Fruit fly (Drosophila melanogaster): ENCODE data around the gene CG3081.

Gene CG3081

DNA sequence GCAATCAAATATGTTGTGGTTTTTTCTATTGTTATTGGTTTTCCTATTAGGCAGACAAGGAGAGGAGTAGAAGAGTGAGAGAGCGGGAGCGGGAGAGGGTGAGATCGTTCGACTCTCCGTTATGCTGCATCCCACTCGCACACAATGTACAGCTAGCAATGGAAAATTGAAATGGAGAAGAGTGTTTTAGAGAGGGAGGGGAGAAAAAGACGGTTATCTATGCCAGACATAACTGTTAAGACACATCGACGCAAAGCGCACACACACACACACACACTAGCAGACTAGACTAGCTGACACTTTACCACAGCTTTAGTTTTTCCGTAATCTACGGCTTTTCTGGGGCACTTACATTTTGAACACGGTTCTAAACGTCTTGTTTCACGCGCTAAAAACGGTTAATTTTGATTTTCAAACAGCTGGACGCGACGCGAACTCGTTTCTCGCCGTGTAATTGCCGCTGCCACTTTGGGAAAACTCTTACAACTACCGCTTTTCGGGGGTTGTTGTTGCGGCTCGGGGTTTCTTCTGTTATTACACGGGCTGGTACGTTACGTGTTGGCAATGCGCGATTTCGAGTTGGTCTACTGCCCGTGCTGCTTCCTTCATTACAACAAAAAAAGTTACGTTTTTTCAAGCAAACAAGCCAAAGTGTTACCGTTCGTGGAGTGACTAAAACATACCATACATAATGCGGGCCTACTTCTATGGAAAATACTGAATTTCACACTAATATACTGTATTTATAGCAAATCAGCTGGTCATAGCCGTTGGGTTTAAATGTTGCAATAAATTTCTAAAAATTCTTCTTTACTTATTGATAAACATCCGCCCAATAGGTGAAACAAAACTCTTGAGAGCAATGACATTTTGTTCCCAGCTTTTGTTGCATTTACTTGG lies 35.4 kb upstream of the CG3081 start, which contains the start of gene fzr (continued):
- TF ChIP-seq CG14667 (GFP tag; IDR thresholded peaks at IDR 0.05) (no peak), Side (GFP tag; optimal IDR thresholded peaks at IDR 0.05) (no peak)

DNA sequence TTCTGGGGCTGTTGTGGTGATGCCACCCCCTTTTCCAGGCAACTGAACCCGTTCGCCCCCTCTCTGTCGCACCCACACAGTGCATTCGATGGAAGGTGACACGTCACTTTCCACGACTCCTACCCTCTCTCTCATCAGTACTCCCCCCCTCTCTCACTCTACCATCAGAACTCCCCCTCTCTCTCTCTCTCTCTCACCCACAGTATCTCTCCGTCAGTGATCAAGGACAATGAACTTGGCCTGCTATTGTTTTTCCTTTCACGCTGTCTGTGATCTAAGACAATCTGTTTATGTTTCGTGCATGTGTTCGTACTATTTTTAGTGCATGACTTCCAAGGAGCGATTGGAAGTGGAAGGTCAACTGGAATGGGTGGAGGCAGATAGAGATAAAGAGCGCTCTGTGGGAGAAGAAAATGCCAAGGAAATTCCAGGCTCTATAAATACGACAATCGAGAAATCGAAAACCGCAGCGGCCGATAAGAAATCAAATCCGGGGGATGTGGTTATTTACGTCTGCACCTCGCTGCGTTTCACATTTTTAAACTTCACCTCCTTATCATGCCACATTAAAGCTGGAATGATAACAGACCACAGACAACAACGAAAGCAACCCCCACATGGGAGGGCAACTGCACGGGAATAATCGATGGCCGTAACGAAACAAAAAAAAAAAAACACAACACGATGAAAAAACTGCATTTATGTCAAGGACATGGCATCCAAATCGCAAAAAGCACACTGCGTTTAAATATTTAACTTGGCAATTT lies 34.5 kb upstream of the CG3081 start:
- TF ChIP-seq E2f1 (GFP tag; IDR thresholded peaks at IDR 0.05) (no peak), sens (GFP tag) (peak; percentile 48), twi (tag; optimal IDR thresholded peaks at IDR 0.05) (peak; percentile 77), Med (GFP tag) (peak; percentile 32), onecut (GFP tag; IDR thresholded peaks at IDR 0.05) (peak; percentile 85), D (optimal IDR thresholded peaks at IDR 0.05) (peak; percentile 58), D (GFP tag; optimal IDR thresholded peaks at IDR 0.05) (no peak), CG9727 (GFP tag; optimal IDR thresholded peaks at IDR 0.05) (no peak), Xbp1 (GFP tag; optimal IDR thresholded peaks at IDR 0.05) (peak; percentile 9), CG1832 (GFP tag; optimal IDR thresholded peaks at IDR 0.05) (peak; percentile 64), ssp (GFP tag; IDR thresholded peaks at IDR 0.05) (no peak), sd (tag; optimal IDR thresholded peaks at IDR 0.05) (peak; percentile 49), Trl (optimal IDR thresholded peaks at IDR 0.05) (peak in 1 of 2 experiments; percentile 66), Trl (GFP tag; optimal IDR thresholded peaks at IDR 0.05) (no peak), chm (GFP tag; IDR thresholded peaks at IDR 0.05) (0 out of 2 replicates have a peak, but pooled peaks have one; percentile 7), CG10274 (GFP tag; optimal IDR thresholded peaks at IDR 0.05) (no peak), NfI (GFP tag; optimal IDR thresholded peaks at IDR 0.05) (no peak), sqz (GFP tag; optimal IDR thresholded peaks at IDR 0.05) (peak; percentile 51), Kr (GFP tag; optimal IDR thresholded peaks at IDR 0.05) (peak; percentile 45), CG2199 (GFP tag; IDR thresholded peaks at IDR 0.05) (no peak), crol (GFP tag; IDR thresholded peaks at IDR 0.05) (peak; percentile 95), pros (GFP tag; optimal IDR thresholded peaks at IDR 0.05) (peak; percentile 95), chinmo (GFP tag; IDR thresholded peaks at IDR 0.05; ENCODE audit: partially characterized antibody) (0 out of 4 replicates have a peak, but pooled peaks have one; percentile 26), Tbp (GFP tag; optimal IDR thresholded peaks at IDR 0.05) (no peak)

DNA sequence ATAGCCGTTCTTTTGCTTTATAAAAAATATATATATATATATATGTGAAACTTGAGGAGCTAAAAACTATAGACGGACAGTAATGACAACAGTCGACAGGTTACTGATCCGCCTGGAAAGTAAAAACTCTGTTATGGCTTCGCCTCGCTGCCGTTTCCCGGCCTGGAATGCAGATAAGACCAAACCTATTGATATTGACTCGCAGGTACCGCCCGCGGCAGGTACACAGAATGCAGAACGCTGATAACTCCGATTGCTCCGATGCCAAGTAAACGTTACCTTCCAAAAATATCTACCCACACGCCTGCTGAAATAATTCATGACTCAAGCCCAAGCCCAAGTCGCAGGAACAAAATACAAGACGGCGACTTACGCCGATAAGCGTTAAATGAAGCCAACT lies 33.6 kb upstream of the CG3081 start:
- TF ChIP-seq H2.0 (GFP tag; IDR thresholded peaks at IDR 0.05) (no peak), CG8290 (GFP tag; optimal IDR thresholded peaks at IDR 0.05) (no peak), CG8290 (tag; optimal IDR thresholded peaks at IDR 0.05) (peak in 1 of 2 experiments; percentile 3), Dfd (GFP tag; optimal IDR thresholded peaks at IDR 0.05) (no peak), pnt (GFP tag; optimal IDR thresholded peaks at IDR 0.05) (no peak), Optix (GFP tag; IDR thresholded peaks at IDR 0.05) (no peak), cas (GFP tag; IDR thresholded peaks at IDR 0.05) (no peak), sd (tag; optimal IDR thresholded peaks at IDR 0.05) (peak; percentile 43), CG15696 (tag; optimal IDR thresholded peaks at IDR 0.05) (peak; percentile 40), Abd-B (GFP tag; optimal IDR thresholded peaks at IDR 0.05) (no peak), Xrp1 (GFP tag; IDR thresholded peaks at IDR 0.05) (0 out of 2 replicates have a peak, but pooled peaks have one; percentile 30), HLHmδ (GFP tag; optimal IDR thresholded peaks at IDR 0.05) (peak; percentile 26), Med (GFP tag) (peak; percentile 16), ci (GFP tag; IDR thresholded peaks at IDR 0.05) (0 out of 3 replicates have a peak, but pooled peaks have one; percentile 10), CG15479 (GFP tag; optimal IDR thresholded peaks at IDR 0.05) (peak; percentile 26), pros (GFP tag; optimal IDR thresholded peaks at IDR 0.05) (peak; percentile 19), nom (GFP tag; optimal IDR thresholded peaks at IDR 0.05) (peak; percentile 25), eve (GFP tag; optimal IDR thresholded peaks at IDR 0.05) (no peak), CG33557 (GFP tag; optimal IDR thresholded peaks at IDR 0.05) (peak; percentile 44), Rx (GFP tag; IDR thresholded peaks at IDR 0.05) (no peak)

Data from whole organism, embryonic.